Worm (Caenorhabditis elegans) whole organism, young adult: ENCODE measurements around the gene zmp-2.

Experiments
- B0035.1 ChIP-seq: sonication (generic microtip); optimal IDR thresholded peaks from 2 replicates; lab custom pipeline; 2016; ENCODE audit warnings: missing genetic modification characterization, mild to moderate bottlenecking, missing compliant biosample characterization, missing genotype, missing genetic modification reagents
- F57C9.4 ChIP-seq: sonication (generic microtip); optimal IDR thresholded peaks from 2 replicates; lab custom pipeline; 2017; ENCODE audit warnings: mild to moderate bottlenecking, missing genetic modification characterization, missing compliant biosample characterization
- ceh-100 ChIP-seq: fragments of 200-800 bp; sonication (Bioruptor generic); IDR thresholded peaks from 2 replicates; pipeline ENCODE4 v1.3.6; 2022; ENCODE audit warnings: missing genetic modification reagents, missing genetic modification characterization, missing compliant biosample characterization
- gei-17 ChIP-seq: fragments of 200-800 bp; sonication (Bioruptor generic); optimal IDR thresholded peaks from 2 replicates; lab custom pipeline; 2018; ENCODE audit warnings: mild to moderate bottlenecking, missing genetic modification characterization, missing compliant biosample characterization
- hlh-26 ChIP-seq: fragments of 200-800 bp; sonication (Bioruptor generic); conservative IDR thresholded peaks from 2 replicates; pipeline ENCODE4 v1.3.6; 2022; ENCODE audit warnings: missing genetic modification reagents, missing genetic modification characterization, missing compliant biosample characterization
- snpc-1.1 ChIP-seq: sonication (generic microtip); optimal IDR thresholded peaks from 2 replicates; lab custom pipeline; 2017; ENCODE audit warnings: missing genetic modification characterization, mild to moderate bottlenecking, missing compliant biosample characterization, antibody characterized with exemption, moderate library complexity, missing genotype, missing genetic modification reagents; ENCODE audit not compliant: insufficient read depth
- tbp1 ChIP-seq: fragments of 200-800 bp; sonication (Bioruptor generic); optimal IDR thresholded peaks from 2 replicates; lab custom pipeline; 2018; ENCODE audit warnings: mild to moderate bottlenecking, missing genetic modification characterization, missing compliant biosample characterization
- tlf-1 ChIP-seq: fragments of 200-800 bp; sonication (Bioruptor generic); optimal IDR thresholded peaks from 2 replicates; lab custom pipeline; 2018; ENCODE audit warnings: mild to moderate bottlenecking, missing genetic modification characterization, missing compliant biosample characterization
- unc-130 ChIP-seq: sonication (generic microtip); optimal IDR thresholded peaks from 2 replicates; lab custom pipeline; 2016; ENCODE audit warnings: missing genetic modification reagents, missing genetic modification characterization, missing compliant biosample characterization
- unc-62 ChIP-seq: fragments of 150-350 bp; optimal IDR thresholded peaks from 2 replicates; lab custom pipeline; 2014; ENCODE audit warnings: missing biosample characterization, missing genetic modification reagents, missing genetic modification characterization

DNA sequence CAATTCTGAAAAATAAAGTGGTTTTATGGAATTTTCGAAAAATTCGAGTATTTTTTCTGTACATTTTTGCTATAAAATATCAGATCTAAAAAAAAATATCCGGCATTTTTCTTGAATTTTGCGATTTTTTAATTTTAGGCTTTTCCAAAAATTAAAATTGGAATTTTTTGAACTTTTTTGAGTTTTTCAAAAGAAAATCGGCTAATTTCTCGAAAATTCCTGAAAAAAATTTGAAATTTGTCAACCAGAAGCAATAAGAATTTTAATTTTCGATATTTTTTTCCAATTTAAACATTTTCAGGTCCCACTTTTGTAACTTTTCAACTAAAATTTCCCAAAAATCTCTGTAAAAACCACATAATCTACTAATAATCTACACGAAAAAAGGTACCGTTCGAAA, 32.5 kb upstream of the zmp-2 start, which contains the start of gene Y71H2B.11:
- TF ChIP-seq unc-130 = no peak
- no peak for TF ChIP-seq B0035.1 (tag; lab: Kevin White, UChicago)
- TF ChIP-seq gei-17 = no peak
- no peak for TF ChIP-seq unc-62
- no peak for TF ChIP-seq snpc-1.1 (tag; lab: Kevin White, UChicago)
- no peak for TF ChIP-seq ceh-100
- no peak for TF ChIP-seq tlf-1 (GFP tag; lab: Kevin White, UChicago)
- no peak for TF ChIP-seq tbp1 (GFP tag; lab: Kevin White, UChicago)
- no peak for TF ChIP-seq hlh-26 (GFP tag; lab: Robert Waterston, UW)
- TF ChIP-seq F57C9.4 (tag; lab: Kevin White, UChicago) = no peak
